Fruit fly (Drosophila melanogaster): Measurements from ENCODE around the gene CG12817.

CG12817 gene

dm6 chr3R:10224594-10224993 lies at the start of gene CG12817, which contains the start of gene CG34107:
Gene CG12817, minus strand, starts transcription at chr3R:10224725.
Gene CG34107, plus strand, starts transcription at chr3R:10224909.
- TF ChIP-seq Abd-B (GFP tag; optimal IDR thresholded peaks at IDR 0.05) (no peak), CG32264 (GFP tag; optimal IDR thresholded peaks at IDR 0.05) (no peak), Dif (GFP tag; optimal IDR thresholded peaks at IDR 0.05; ENCODE audit: partially characterized antibody) (no peak), Hnf4 (GFP tag; optimal IDR thresholded peaks at IDR 0.05) (no peak), usp (GFP tag; optimal IDR thresholded peaks at IDR 0.05) (no peak), sage (GFP tag; optimal IDR thresholded peaks at IDR 0.05) (no peak), pan (optimal IDR thresholded peaks at IDR 0.05) (no peak), br (GFP tag; optimal IDR thresholded peaks at IDR 0.05) (no peak)

- no peak for TF ChIP-seq dsf (GFP tag; optimal IDR thresholded peaks at IDR 0.05; ENCODE audit: borderline replicate concordance)
- no peak for TF ChIP-seq Hnf4 (GFP tag; optimal IDR thresholded peaks at IDR 0.05)
- TF ChIP-seq sv (GFP tag; optimal IDR thresholded peaks at IDR 0.05), result no peak
- no peak for TF ChIP-seq woc (GFP tag; optimal IDR thresholded peaks at IDR 0.05)
- no peak for TF ChIP-seq Rel (GFP tag; optimal IDR thresholded peaks at IDR 0.05)
- TF ChIP-seq Rel (tag; optimal IDR thresholded peaks at IDR 0.05), result no peak
- no peak for TF ChIP-seq CG32264 (GFP tag; optimal IDR thresholded peaks at IDR 0.05)
- TF ChIP-seq pan (optimal IDR thresholded peaks at IDR 0.05), result no peak
- TF ChIP-seq usp (GFP tag; optimal IDR thresholded peaks at IDR 0.05), result no peak
- TF ChIP-seq Vsx2 (GFP tag; optimal IDR thresholded peaks at IDR 0.05; ENCODE audit: partially characterized antibody), result no peak
- TF ChIP-seq brk (GFP tag; optimal IDR thresholded peaks at IDR 0.05), result no peak
- no peak for TF ChIP-seq CG9705 (GFP tag; optimal IDR thresholded peaks at IDR 0.05)
- no peak for TF ChIP-seq Abd-B (GFP tag; optimal IDR thresholded peaks at IDR 0.05)
- TF ChIP-seq lola (GFP tag; optimal IDR thresholded peaks at IDR 0.05), result no peak
- no peak for TF ChIP-seq foxo (GFP tag; optimal IDR thresholded peaks at IDR 0.05)
These were observed 49.8 kb upstream of the CG12817 start for dm6 chr3R:10274306-10274705.

dm6 chr3R:10272695-10273094 lies 48.2 kb upstream of the CG12817 start:
- no peak for TF ChIP-seq woc (GFP tag; optimal IDR thresholded peaks at IDR 0.05)
- no peak for TF ChIP-seq Myc (optimal IDR thresholded peaks at IDR 0.05)
- no peak for TF ChIP-seq Dif (GFP tag; optimal IDR thresholded peaks at IDR 0.05; ENCODE audit: partially characterized antibody)
- TF ChIP-seq jim (GFP tag; optimal IDR thresholded peaks at IDR 0.05), result no peak
- TF ChIP-seq Hr83 (GFP tag; optimal IDR thresholded peaks at IDR 0.05; ENCODE audit: poor library complexity, severe bottlenecking), result no peak
- no peak for TF ChIP-seq Sp1 (GFP tag; optimal IDR thresholded peaks at IDR 0.05)
- no peak for TF ChIP-seq brk (GFP tag; optimal IDR thresholded peaks at IDR 0.05)
- TF ChIP-seq br (GFP tag; optimal IDR thresholded peaks at IDR 0.05), result no peak
- TF ChIP-seq sv (GFP tag; optimal IDR thresholded peaks at IDR 0.05), result no peak
- TF ChIP-seq ey (GFP tag; optimal IDR thresholded peaks at IDR 0.05), result no peak
- TF ChIP-seq psq (GFP tag; optimal IDR thresholded peaks at IDR 0.05), result no peak
- no peak for TF ChIP-seq N (GFP tag; optimal IDR thresholded peaks at IDR 0.05)
- no peak for TF ChIP-seq Abd-B (GFP tag; optimal IDR thresholded peaks at IDR 0.05)
- no peak for TF ChIP-seq dl (GFP tag; optimal IDR thresholded peaks at IDR 0.05; ENCODE audit: insufficient read depth in 1 of 2, partially characterized antibody in 2 of 2)
- no peak for TF ChIP-seq foxo (GFP tag; optimal IDR thresholded peaks at IDR 0.05)

dm6 chr3R:10269921-10270431 lies 45.5 kb upstream of the CG12817 start:
- TF ChIP-seq rgr (GFP tag; optimal IDR thresholded peaks at IDR 0.05) (no peak), lola (GFP tag; optimal IDR thresholded peaks at IDR 0.05) (no peak), Hr83 (GFP tag; optimal IDR thresholded peaks at IDR 0.05; ENCODE audit: poor library complexity, severe bottlenecking) (no peak), jim (GFP tag; optimal IDR thresholded peaks at IDR 0.05) (no peak), br (GFP tag; optimal IDR thresholded peaks at IDR 0.05) (no peak), tai (GFP tag; optimal IDR thresholded peaks at IDR 0.05) (no peak), Mio (GFP tag; optimal IDR thresholded peaks at IDR 0.05) (no peak), Vsx2 (GFP tag; optimal IDR thresholded peaks at IDR 0.05; ENCODE audit: partially characterized antibody) (no peak), N (GFP tag; optimal IDR thresholded peaks at IDR 0.05) (no peak), Rel (GFP tag; optimal IDR thresholded peaks at IDR 0.05) (no peak), Rel (tag; optimal IDR thresholded peaks at IDR 0.05) (no peak), dsf (GFP tag; optimal IDR thresholded peaks at IDR 0.05; ENCODE audit: borderline replicate concordance) (no peak), Jra (GFP tag; optimal IDR thresholded peaks at IDR 0.05) (no peak)

- TF ChIP-seq CrebA (GFP tag; optimal IDR thresholded peaks at IDR 0.05; ENCODE audit: borderline replicate concordance), result peak; percentile 9
- no peak for TF ChIP-seq jim (GFP tag; optimal IDR thresholded peaks at IDR 0.05)
- TF ChIP-seq tai (GFP tag; optimal IDR thresholded peaks at IDR 0.05), result no peak
- peak; percentile 52 for TF ChIP-seq Hr83 (GFP tag; optimal IDR thresholded peaks at IDR 0.05; ENCODE audit: poor library complexity, severe bottlenecking)
- no peak for TF ChIP-seq Mio (GFP tag; optimal IDR thresholded peaks at IDR 0.05)
- TF ChIP-seq Hnf4 (GFP tag; optimal IDR thresholded peaks at IDR 0.05), result peak; percentile 67
- no peak for TF ChIP-seq Hr78 (GFP tag; optimal IDR thresholded peaks at IDR 0.05)
- peak; percentile 57 for TF ChIP-seq psq (GFP tag; optimal IDR thresholded peaks at IDR 0.05)
- TF ChIP-seq pan (optimal IDR thresholded peaks at IDR 0.05), result no peak
- peak; percentile 85 for TF ChIP-seq HLH106 (tag; optimal IDR thresholded peaks at IDR 0.05)
- TF ChIP-seq sv (GFP tag; optimal IDR thresholded peaks at IDR 0.05), result no peak
- peak; percentile 91 for TF ChIP-seq h (GFP tag; optimal IDR thresholded peaks at IDR 0.05)
- TF ChIP-seq fru (GFP tag; optimal IDR thresholded peaks at IDR 0.05), result peak; percentile 83
- TF ChIP-seq Dif (GFP tag; optimal IDR thresholded peaks at IDR 0.05; ENCODE audit: partially characterized antibody), result no peak
- TF ChIP-seq Abd-B (GFP tag; optimal IDR thresholded peaks at IDR 0.05), result no peak
- no peak for TF ChIP-seq usp (GFP tag; optimal IDR thresholded peaks at IDR 0.05)
- TF ChIP-seq Rel (GFP tag; optimal IDR thresholded peaks at IDR 0.05), result no peak
- TF ChIP-seq Rel (tag; optimal IDR thresholded peaks at IDR 0.05), result no peak
- peak; percentile 39 for TF ChIP-seq GATAd (GFP tag; optimal IDR thresholded peaks at IDR 0.05)
- TF ChIP-seq ey (GFP tag; optimal IDR thresholded peaks at IDR 0.05), result peak; percentile 80
- TF ChIP-seq Sp1 (GFP tag; optimal IDR thresholded peaks at IDR 0.05), result peak; percentile 71
- peak in 1 of 2 experiments; percentile 84 for TF ChIP-seq foxo (GFP tag; optimal IDR thresholded peaks at IDR 0.05)
- peak; percentile 18 for TF ChIP-seq dsf (GFP tag; optimal IDR thresholded peaks at IDR 0.05; ENCODE audit: borderline replicate concordance)
- peak; percentile 67 for TF ChIP-seq Jra (GFP tag; optimal IDR thresholded peaks at IDR 0.05)
- peak; percentile 37 for TF ChIP-seq brk (GFP tag; optimal IDR thresholded peaks at IDR 0.05)
These were observed 44.4 kb upstream of the CG12817 start for dm6 chr3R:10268865-10269442.
